Worm (Caenorhabditis elegans): ENCODE measurements around the gene wdr-48.
A peak's percentile ranks its signal among the peaks of the same experiment; 100 is the strongest.

The wdr-48 gene

ce11 chrIII:4560393-4560890, 18.2 kb upstream of the wdr-48 start (continued):
- TF ChIP-seq dox-1 (GFP tag; IDR thresholded peaks at IDR 0.05) (peak; percentile 71), ccch-3 (GFP tag; optimal IDR thresholded peaks at IDR 0.05) (no peak), F10E7.11 (tag; optimal IDR thresholded peaks at IDR 0.05) (no peak), F49E8.2 (tag; optimal IDR thresholded peaks at IDR 0.05; ENCODE audit: insufficient read depth) (no peak), nhr-80 (tag; optimal IDR thresholded peaks at IDR 0.05) (peak; percentile 70), unc-62 (GFP tag; optimal IDR thresholded peaks at IDR 0.05) (no peak), hmg-1.2 (GFP tag; IDR thresholded peaks at IDR 0.05) (peak; percentile 94), tlf-1 (GFP tag; optimal IDR thresholded peaks at IDR 0.05) (no peak), Y53F4B.3 (GFP tag; IDR thresholded peaks at IDR 0.05) (no peak), lag-1 (GFP tag; IDR thresholded peaks at IDR 0.05) (no peak), C06A6.2 (GFP tag; conservative IDR thresholded peaks at IDR 0.05) (0 out of 2 replicates have a peak, but pooled peaks have one; percentile 49), ceh-100 (GFP tag; IDR thresholded peaks at IDR 0.05) (no peak), mel-28 (tag; optimal IDR thresholded peaks at IDR 0.05; ENCODE audit: borderline replicate concordance) (no peak), snpc-1.1 (tag; optimal IDR thresholded peaks at IDR 0.05; ENCODE audit: insufficient read depth) (no peak), B0261.1 (tag; optimal IDR thresholded peaks at IDR 0.05) (no peak), aptf-2 (GFP tag; conservative IDR thresholded peaks at IDR 0.05) (no peak), K12H6.12 (tag; optimal IDR thresholded peaks at IDR 0.05) (peak; percentile 58), F22D6.2 (tag; optimal IDR thresholded peaks at IDR 0.05) (no peak), C17E4.6 (GFP tag; IDR thresholded peaks at IDR 0.05) (no peak), ceh-91 (GFP tag; IDR thresholded peaks at IDR 0.05) (no peak), snpc-3.4 (tag; optimal IDR thresholded peaks at IDR 0.05) (no peak), madf-6 (GFP tag; IDR thresholded peaks at IDR 0.05) (no peak), Y56A3A.18 (GFP tag; IDR thresholded peaks at IDR 0.05) (no peak), ceh-27 (GFP tag; optimal IDR thresholded peaks at IDR 0.05) (no peak), ztf-28 (GFP tag; IDR thresholded peaks at IDR 0.05) (no peak), ets-4 (GFP tag; optimal IDR thresholded peaks at IDR 0.05) (no peak), nfya-1 (tag; optimal IDR thresholded peaks at IDR 0.05; ENCODE audit: borderline replicate concordance, insufficient read depth) (no peak), lir-1 (GFP tag; conservative IDR thresholded peaks at IDR 0.05) (no peak), akir-1 (GFP tag; optimal IDR thresholded peaks at IDR 0.05) (no peak), repo-1 (tag; optimal IDR thresholded peaks at IDR 0.05) (no peak), aptf-3 (GFP tag; IDR thresholded peaks at IDR 0.05) (no peak), ceh-40 (GFP tag; IDR thresholded peaks at IDR 0.05) (no peak), nhr-90 (tag; optimal IDR thresholded peaks at IDR 0.05) (no peak), chd-7 (tag; optimal IDR thresholded peaks at IDR 0.05) (no peak), ama-1 (optimal IDR thresholded peaks at IDR 0.05) (no peak), ama-1 (GFP tag; optimal IDR thresholded peaks at IDR 0.05) (no peak), Y79H2A.3 (GFP tag; conservative IDR thresholded peaks at IDR 0.05) (no peak), F23B12.7 (tag; optimal IDR thresholded peaks at IDR 0.05; ENCODE audit: insufficient read depth) (no peak), F57A8.1 (GFP tag; optimal IDR thresholded peaks at IDR 0.05) (no peak), ceh-79 (tag; optimal IDR thresholded peaks at IDR 0.05) (no peak), ztf-3 (GFP tag; optimal IDR thresholded peaks at IDR 0.05) (no peak), Y67H2A.10 (GFP tag; conservative IDR thresholded peaks at IDR 0.05) (no peak), lin-54 (GFP tag; optimal IDR thresholded peaks at IDR 0.05) (no peak), nhr-120 (GFP tag; IDR thresholded peaks at IDR 0.05) (no peak), ztf-22 (GFP tag; optimal IDR thresholded peaks at IDR 0.05) (peak; percentile 22), attf-3 (GFP tag; conservative IDR thresholded peaks at IDR 0.05) (no peak), F57C9.4 (tag; optimal IDR thresholded peaks at IDR 0.05) (no peak), dpl-1 (GFP tag; optimal IDR thresholded peaks at IDR 0.05) (no peak), T26A5.8 (tag; optimal IDR thresholded peaks at IDR 0.05) (no peak)

Measured in whole organism, young adult.